Fruit fly (Drosophila melanogaster) whole organism, embryonic: ENCODE results near the gene MED14.

ENCODE experiments used
- CG1024 ChIP-seq: fragments of 200-800 bp; sonication (Bioruptor generic); IDR thresholded peaks from 2 replicates; pipeline ENCODE4 v1.3.6; 2022; ENCODE audit warnings: missing biosample characterization, missing genetic modification characterization
- CG10274 ChIP-seq: fragments of 200-800 bp; sonication (Bioruptor generic); optimal IDR thresholded peaks from 3 replicates; lab custom pipeline; 2017; ENCODE audit warnings: missing biosample characterization, mild to moderate bottlenecking, missing genetic modification characterization
- CG13296 ChIP-seq: fragments of 200-800 bp; sonication (Bioruptor generic); optimal IDR thresholded peaks from 3 replicates; lab custom pipeline; 2018; ENCODE audit warnings: missing biosample characterization, mild to moderate bottlenecking, missing genetic modification characterization
- CG13424 ChIP-seq: fragments of 200-800 bp; sonication (Bioruptor generic); optimal IDR thresholded peaks from 2 replicates; lab custom pipeline; 2019; ENCODE audit warnings: missing biosample characterization, mild to moderate bottlenecking, missing genetic modification characterization, moderate library complexity
- CG13624 ChIP-seq: fragments of 200-800 bp; sonication (Bioruptor generic); optimal IDR thresholded peaks from 2 replicates; lab custom pipeline; 2016; ENCODE audit warnings: missing biosample characterization, missing genetic modification characterization
- CG14667 ChIP-seq: fragments of 200-800 bp; sonication (Bioruptor generic); IDR thresholded peaks from 2 replicates; pipeline ENCODE4 v1.3.6; 2022; ENCODE audit warnings: missing biosample characterization, missing genetic modification characterization
- CG15601 ChIP-seq: fragments of 200-800 bp; sonication (Bioruptor generic); optimal IDR thresholded peaks from 3 replicates; lab custom pipeline; 2019; ENCODE audit warnings: missing biosample characterization, mild to moderate bottlenecking, missing genetic modification characterization, moderate library complexity
- CG17385 ChIP-seq: fragments of 200-800 bp; sonication (Bioruptor generic); optimal IDR thresholded peaks from 3 replicates; lab custom pipeline; 2018; ENCODE audit warnings: missing biosample characterization, mild to moderate bottlenecking, missing genetic modification characterization
- CG18011 ChIP-seq: fragments of 200-800 bp; sonication (Bioruptor generic); optimal IDR thresholded peaks from 2 replicates; lab custom pipeline; 2017; ENCODE audit warnings: missing biosample characterization, missing genetic modification characterization, mild to moderate bottlenecking, moderate library complexity, missing genotype
- CG18619 ChIP-seq: fragments of 200-800 bp; sonication (Bioruptor generic); optimal IDR thresholded peaks from 3 replicates; lab custom pipeline; 2017; ENCODE audit warnings: missing biosample characterization, mild to moderate bottlenecking, missing genetic modification characterization
- CG33557 ChIP-seq: fragments of 200-800 bp; sonication (Bioruptor generic); optimal IDR thresholded peaks from 2 replicates; lab custom pipeline; 2019; ENCODE audit warnings: missing biosample characterization, mild to moderate bottlenecking, missing genetic modification characterization, moderate library complexity
- CG4617 ChIP-seq: fragments of 200-800 bp; sonication (Bioruptor generic); optimal IDR thresholded peaks from 3 replicates; lab custom pipeline; 2016; ENCODE audit warnings: missing biosample characterization, missing genetic modification characterization, borderline replicate concordance
- CG4707 ChIP-seq: fragments of 200-800 bp; sonication (Bioruptor generic); optimal IDR thresholded peaks from 2 replicates; lab custom pipeline; 2018; ENCODE audit warnings: missing biosample characterization, mild to moderate bottlenecking, missing genetic modification characterization, moderate library complexity
- CG4854 ChIP-seq: fragments of 200-800 bp; sonication (Bioruptor generic); optimal IDR thresholded peaks from 2 replicates; lab custom pipeline; 2016; ENCODE audit warnings: missing biosample characterization, missing genetic modification characterization, inconsistent platforms
- CG6765 ChIP-seq: fragments of 200-800 bp; sonication (Bioruptor generic); optimal IDR thresholded peaks from 3 replicates; lab custom pipeline; 2017; ENCODE audit warnings: missing biosample characterization, mild to moderate bottlenecking, missing genetic modification characterization
- CG6791 ChIP-seq: fragments of 200-800 bp; sonication (Bioruptor generic); IDR thresholded peaks from 3 replicates; pipeline ENCODE4 v1.3.6; 2022; ENCODE audit warnings: missing biosample characterization, missing genetic modification characterization; ENCODE audit not compliant: partially characterized antibody
- CG6813 ChIP-seq: fragments of 200-800 bp; sonication (Bioruptor generic); optimal IDR thresholded peaks from 2 replicates; lab custom pipeline; 2017; ENCODE audit warnings: missing biosample characterization, missing genetic modification characterization, mild to moderate bottlenecking, moderate library complexity, missing genetic modification reagents
- CG8290 ChIP-seq, 3 experiments: fragments of 200-800 bp; sonication (Bioruptor generic); optimal IDR thresholded peaks; 2 replicates each; lab custom pipeline; 2016 to 2019; ENCODE audit warnings: missing biosample characterization in 3 of 3, missing genetic modification characterization in 3 of 3, mild to moderate bottlenecking in 2 of 3, moderate library complexity in 1 of 3
- CG8944 ChIP-seq: fragments of 200-800 bp; sonication (Bioruptor generic); optimal IDR thresholded peaks from 3 replicates; lab custom pipeline; 2016; ENCODE audit warnings: missing biosample characterization, missing genetic modification characterization
- Chrac-16 ChIP-seq: fragments of 200-800 bp; sonication (Bioruptor generic); optimal IDR thresholded peaks from 3 replicates; lab custom pipeline; 2016; ENCODE audit warnings: missing biosample characterization, missing genetic modification characterization
- D19B ChIP-seq: fragments of 200-800 bp; sonication (Bioruptor generic); optimal IDR thresholded peaks from 2 replicates; lab custom pipeline; 2017; ENCODE audit warnings: missing biosample characterization, mild to moderate bottlenecking, missing genetic modification characterization
- HLH4C ChIP-seq: fragments of 200-800 bp; sonication (Bioruptor generic); IDR thresholded peaks from 3 replicates; pipeline ENCODE4 v1.3.6; 2022; ENCODE audit warnings: missing biosample characterization, missing genetic modification characterization; ENCODE audit not compliant: partially characterized antibody
- Lpt ChIP-seq: fragments of >200 bp; optimal IDR thresholded peaks from 2 replicates; lab custom pipeline; 2018; ENCODE audit warnings: missing biosample characterization, missing genetic modification characterization
- MESR4 ChIP-seq: fragments of 200-800 bp; sonication (Bioruptor generic); optimal IDR thresholded peaks from 2 replicates; lab custom pipeline; 2018; ENCODE audit warnings: missing biosample characterization, mild to moderate bottlenecking, missing genetic modification characterization, moderate library complexity
- Meics ChIP-seq: fragments of 200-800 bp; sonication (Bioruptor generic); optimal IDR thresholded peaks from 2 replicates; lab custom pipeline; 2017; ENCODE audit warnings: missing biosample characterization, mild to moderate bottlenecking, missing genetic modification characterization
- PHDP ChIP-seq: fragments of 200-800 bp; sonication (Bioruptor generic); optimal IDR thresholded peaks from 3 replicates; lab custom pipeline; 2018; ENCODE audit warnings: missing biosample characterization, mild to moderate bottlenecking, missing genetic modification characterization, moderate library complexity
- abd-A ChIP-seq: fragments of 200-800 bp; sonication (Bioruptor generic); optimal IDR thresholded peaks from 3 replicates; lab custom pipeline; 2019; ENCODE audit warnings: missing biosample characterization, mild to moderate bottlenecking, missing genetic modification characterization, moderate library complexity
- cad ChIP-seq: fragments of >200 bp; optimal IDR thresholded peaks from 2 replicates; lab custom pipeline; 2017; ENCODE audit warnings: missing biosample characterization, missing genetic modification characterization
- dm ChIP-seq: fragments of 200-800 bp; sonication (Bioruptor generic); optimal IDR thresholded peaks from 3 replicates; lab custom pipeline; 2016; ENCODE audit warnings: missing biosample characterization, missing genetic modification characterization
- dmrt99B ChIP-seq: fragments of 200-800 bp; sonication (Bioruptor generic); optimal IDR thresholded peaks from 2 replicates; lab custom pipeline; 2018; ENCODE audit warnings: missing biosample characterization, mild to moderate bottlenecking, missing genetic modification characterization, moderate library complexity
- ftz-f1 ChIP-seq: fragments of 200-800 bp; sonication (Bioruptor generic); optimal IDR thresholded peaks from 2 replicates; lab custom pipeline; 2016; ENCODE audit warnings: missing biosample characterization, missing genetic modification characterization
- fu2 ChIP-seq: fragments of 200-800 bp; sonication (Bioruptor generic); optimal IDR thresholded peaks from 2 replicates; lab custom pipeline; 2016; ENCODE audit warnings: missing biosample characterization, missing genetic modification characterization
- grn ChIP-seq: fragments of 200-800 bp; sonication (Bioruptor generic); optimal IDR thresholded peaks from 3 replicates; lab custom pipeline; 2017; ENCODE audit warnings: missing biosample characterization, missing genetic modification characterization
- gro ChIP-seq: fragments of 200-800 bp; sonication (Bioruptor generic); optimal IDR thresholded peaks from 2 replicates; lab custom pipeline; 2016; ENCODE audit warnings: missing biosample characterization, missing genetic modification characterization
- ham ChIP-seq: fragments of 200-800 bp; sonication (Bioruptor generic); IDR thresholded peaks from 2 replicates; pipeline ENCODE4 v1.3.6; 2022; ENCODE audit warnings: missing biosample characterization, missing genetic modification characterization
- hbn ChIP-seq: fragments of 200-800 bp; sonication (Bioruptor generic); IDR thresholded peaks from 2 replicates; pipeline ENCODE4 v1.3.6; 2022; ENCODE audit warnings: missing biosample characterization, missing genetic modification characterization; ENCODE audit not compliant: partially characterized antibody
- kah ChIP-seq: fragments of 200-800 bp; sonication (Bioruptor generic); optimal IDR thresholded peaks from 2 replicates; lab custom pipeline; 2018; ENCODE audit warnings: missing biosample characterization, mild to moderate bottlenecking, missing genetic modification characterization
- mld ChIP-seq: fragments of 200-800 bp; sonication (Bioruptor generic); IDR thresholded peaks from 3 replicates; pipeline ENCODE4 v1.3.6; 2022; ENCODE audit warnings: missing biosample characterization, missing genetic modification characterization; ENCODE audit not compliant: partially characterized antibody
- pan ChIP-seq, 4 experiments: fragments of >200 bp in 3 of 4; fragments of 200-800 bp in 1 of 4; sonication (Bioruptor generic) in 1 of 4; optimal IDR thresholded peaks in 3 of 4; IDR thresholded peaks in 1 of 4; 2 replicates each; pipeline versions ENCODE4 v1.3.6 to Lab custom; 2017 to 2022; ENCODE audit warnings: missing biosample characterization in 2 of 4, missing genetic modification characterization in 2 of 4, mixed read lengths in 1 of 4
- pb ChIP-seq: fragments of 200-800 bp; sonication (Bioruptor generic); optimal IDR thresholded peaks from 3 replicates; lab custom pipeline; 2016; ENCODE audit warnings: missing biosample characterization, missing genetic modification characterization
- prd ChIP-seq, 3 experiments: fragments of >200 bp in 2 of 3; fragments of 200-800 bp in 1 of 3; sonication (Bioruptor generic) in 1 of 3; optimal IDR thresholded peaks in 2 of 3; IDR thresholded peaks in 1 of 3; 2 replicates in 2 of 3; 3 replicates in 1 of 3; pipeline versions ENCODE4 v1.3.6 to Lab custom; 2017 to 2022; ENCODE audit warnings: missing biosample characterization in 1 of 3, missing genetic modification characterization in 1 of 3
- schlank ChIP-seq: fragments of 200-800 bp; sonication (Bioruptor generic); optimal IDR thresholded peaks from 2 replicates; lab custom pipeline; 2018; ENCODE audit warnings: missing biosample characterization, mild to moderate bottlenecking, missing genetic modification characterization
- slp2 ChIP-seq: fragments of 200-800 bp; sonication (Bioruptor generic); optimal IDR thresholded peaks from 2 replicates; lab custom pipeline; 2016; ENCODE audit warnings: missing biosample characterization, missing genetic modification characterization
- sob ChIP-seq: fragments of 200-800 bp; sonication (Bioruptor generic); IDR thresholded peaks from 2 replicates; pipeline ENCODE4 v1.3.6; 2022; ENCODE audit warnings: missing biosample characterization, missing genetic modification characterization
- ssp ChIP-seq: fragments of 200-800 bp; sonication (Bioruptor generic); IDR thresholded peaks from 2 replicates; pipeline ENCODE4 v1.3.6; 2022; ENCODE audit warnings: missing biosample characterization, missing genetic modification characterization
- tin ChIP-seq: fragments of 200-800 bp; sonication (Bioruptor generic); optimal IDR thresholded peaks from 3 replicates; lab custom pipeline; 2016; ENCODE audit warnings: missing biosample characterization, missing genetic modification characterization
- tx ChIP-seq: fragments of 200-800 bp; sonication (Bioruptor generic); optimal IDR thresholded peaks from 2 replicates; lab custom pipeline; 2016; ENCODE audit warnings: missing biosample characterization, missing genetic modification characterization

The MED14 gene

dm6 chr3L:627819-628601 lies 35.0 kb downstream of the MED14 start (continued):
- TF ChIP-seq CG17385 = no peak
- TF ChIP-seq Meics (GFP tag; lab: Kevin White, UChicago) = peak; percentile 6
- TF ChIP-seq CG13624 = peak; percentile 76
- peak; percentile 42 for TF ChIP-seq CG8944
- no peak for TF ChIP-seq CG33557 (GFP tag; lab: Kevin White, UChicago)
- TF ChIP-seq fu2 = peak; percentile 20
- no peak for TF ChIP-seq Lpt (GFP tag; lab: Kevin White, UChicago)
- peak; percentile 61 for TF ChIP-seq slp2 (GFP tag; lab: Kevin White, UChicago)
- TF ChIP-seq CG1024 (GFP tag; lab: Robert Waterston, UW) = no peak
- TF ChIP-seq Chrac-16 (GFP tag; lab: Kevin White, UChicago) = no peak
- TF ChIP-seq CG4707 = no peak
- TF ChIP-seq cad (GFP tag; lab: Kevin White, UChicago) = no peak
- TF ChIP-seq ssp (GFP tag; lab: Robert Waterston, UW) = peak; percentile 47
- peak; percentile 38 for TF ChIP-seq pb (GFP tag; lab: Kevin White, UChicago)
- TF ChIP-seq CG13296 (GFP tag; lab: Kevin White, UChicago) = no peak
- TF ChIP-seq abd-A (tag; lab: Kevin White, UChicago) = peak; percentile 99
- TF ChIP-seq dm (GFP tag; lab: Kevin White, UChicago) = no peak
- TF ChIP-seq mld (GFP tag; lab: Robert Waterston, UW) = no peak
- TF ChIP-seq kah (GFP tag; lab: Kevin White, UChicago) = no peak
- TF ChIP-seq CG6791 = peak; percentile 59; the same call in 2 of the 3 replicates
- TF ChIP-seq sob (GFP tag; lab: Robert Waterston, UW) = peak; percentile 26
- TF ChIP-seq PHDP (tag; lab: Kevin White, UChicago) = no peak
- TF ChIP-seq dmrt99B (tag; lab: Kevin White, UChicago) = peak; percentile 39
- TF ChIP-seq pan (optimal IDR thresholded peaks at IDR 0.05; lab: Kevin White, UChicago) = no peak
- peak in 1 of 2 experiments; percentile 66 for TF ChIP-seq pan (GFP tag; optimal IDR thresholded peaks at IDR 0.05 in 1 of 2, IDR thresholded peaks at IDR 0.05 in 1 of 2)
- TF ChIP-seq CG18011 = no peak
- no peak for TF ChIP-seq HLH4C (GFP tag; lab: Robert Waterston, UW)
- TF ChIP-seq grn (GFP tag; lab: Kevin White, UChicago) = peak; percentile 67
- peak; percentile 18 for TF ChIP-seq CG6813
- peak; percentile 32 for TF ChIP-seq CG13424
- no peak for TF ChIP-seq prd (optimal IDR thresholded peaks at IDR 0.05; lab: Kevin White, UChicago)
- TF ChIP-seq prd (GFP tag; IDR thresholded peaks at IDR 0.05; lab: Robert Waterston, UW) = peak; percentile 75
- TF ChIP-seq hbn (GFP tag; lab: Robert Waterston, UW) = peak; percentile 20; the same call in 1 of the 2 replicates
- peak; percentile 8 for TF ChIP-seq CG6765 (GFP tag; lab: Kevin White, UChicago)
- TF ChIP-seq CG18619 (GFP tag; lab: Kevin White, UChicago) = peak; percentile 15
- TF ChIP-seq MESR4 (GFP tag; lab: Kevin White, UChicago) = peak; percentile 7
- peak; percentile 89 for TF ChIP-seq ftz-f1 (GFP tag; lab: Kevin White, UChicago)
- TF ChIP-seq CG15601 = no peak
- peak; percentile 2 for TF ChIP-seq tin (GFP tag; lab: Kevin White, UChicago)
- peak; percentile 52 for TF ChIP-seq tx (GFP tag; lab: Kevin White, UChicago)
- TF ChIP-seq CG8290 (GFP tag; optimal IDR thresholded peaks at IDR 0.05; lab: Kevin White, UChicago) = peak; percentile 50
- peak; percentile 12 to 71 for TF ChIP-seq CG8290 (tag; optimal IDR thresholded peaks at IDR 0.05; lab: Kevin White, UChicago)
- TF ChIP-seq schlank (tag; lab: Kevin White, UChicago) = no peak
- TF ChIP-seq CG10274 = no peak
- peak; percentile 76 for TF ChIP-seq gro
- no peak for TF ChIP-seq CG4854 (GFP tag; lab: Kevin White, UChicago)
- TF ChIP-seq CG4617 = no peak
- TF ChIP-seq ham (GFP tag; lab: Robert Waterston, UW) = no peak
- TF ChIP-seq D19B (GFP tag; lab: Kevin White, UChicago) = peak; percentile 0
- peak; percentile 17; the same call in 1 of the 2 replicates for TF ChIP-seq CG14667 (GFP tag; lab: Robert Waterston, UW)
